Worm (Caenorhabditis elegans) whole organism, late embryonic: Measurements from ENCODE around the gene F35A5.2.

ENCODE experiments used
- ceh-48 ChIP-seq: sonication (generic microtip); optimal IDR thresholded peaks from 2 replicates; lab custom pipeline; 2016; ENCODE audit warnings: missing genetic modification characterization, inconsistent platforms, missing compliant biosample characterization
- madf-2 ChIP-seq: sonication (generic microtip); optimal IDR thresholded peaks from 2 replicates; lab custom pipeline; 2017; ENCODE audit warnings: missing genetic modification characterization, missing compliant biosample characterization
- unc-86 ChIP-seq: sonication (generic microtip); optimal IDR thresholded peaks from 2 replicates; lab custom pipeline; 2016; ENCODE audit warnings: missing genetic modification characterization, missing compliant biosample characterization

DNA sequence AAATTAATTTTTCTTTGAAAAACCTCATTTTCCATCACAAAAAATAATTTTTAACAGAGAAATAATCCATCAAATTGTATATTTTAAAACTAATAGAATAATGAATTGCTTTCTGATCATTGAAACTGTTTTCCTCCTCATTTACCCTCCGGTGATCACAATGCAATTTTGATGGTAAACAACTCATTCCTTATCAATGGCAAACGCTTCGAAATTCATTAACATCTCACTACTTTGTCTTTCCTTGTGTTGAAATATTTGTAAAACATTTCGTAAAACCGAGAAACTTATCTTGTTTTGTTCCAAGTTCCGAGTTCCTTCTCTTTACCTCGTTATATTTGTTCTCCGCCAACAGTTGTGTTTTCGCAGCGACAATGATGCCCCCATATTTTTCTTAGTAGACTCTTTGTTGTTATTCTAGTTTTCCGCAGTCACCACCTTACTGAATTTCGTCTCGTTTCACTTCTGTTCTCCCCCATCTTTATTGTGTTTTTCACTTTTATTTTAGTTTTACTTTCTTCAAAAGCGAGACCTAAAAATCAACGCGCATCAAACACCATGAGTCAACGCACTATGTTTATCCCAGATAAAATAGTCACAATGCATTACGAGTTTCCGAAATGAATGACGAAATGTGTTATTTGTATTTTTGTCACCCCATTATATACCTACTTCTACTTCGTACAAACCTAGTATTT is 19.7 kb upstream of the F35A5.2 start:
- TF ChIP-seq unc-86 (tag; lab: Kevin White, UChicago) (no peak), madf-2 (tag; lab: Kevin White, UChicago) (no peak), ceh-48 (tag; lab: Kevin White, UChicago) (no peak)
